Worm (Caenorhabditis elegans) whole organism, L1 larva: ENCODE measurements around the gene B0416.4.

ENCODE experiments used
- aha-1 ChIP-seq: fragments of 150-350 bp; optimal IDR thresholded peaks from 2 replicates; lab custom pipeline; 2014; ENCODE audit warnings: missing biosample characterization, missing genetic modification characterization
- egl-13 ChIP-seq: sonication (generic microtip); optimal IDR thresholded peaks from 2 replicates; lab custom pipeline; 2016; ENCODE audit warnings: missing genotype, missing genetic modification reagents, missing genetic modification characterization, missing compliant biosample characterization
- nhr-84 ChIP-seq: sonication (generic microtip); optimal IDR thresholded peaks from 2 replicates; lab custom pipeline; 2017; ENCODE audit warnings: missing biosample characterization, missing genetic modification characterization
- nhr-85 ChIP-seq: sonication (generic microtip); peaks from one replicate; lab custom pipeline; 2016; ENCODE audit warnings: missing genetic modification characterization, inconsistent platforms, missing compliant biosample characterization
- nhr-90 ChIP-seq: sonication (generic microtip); optimal IDR thresholded peaks from 2 replicates; lab custom pipeline; 2016; ENCODE audit warnings: mild to moderate bottlenecking, missing genetic modification characterization, missing compliant biosample characterization; ENCODE audit not compliant: poor library complexity
- snpc-4 ChIP-seq: fragments of 150-350 bp; optimal IDR thresholded peaks from 2 replicates; lab custom pipeline; 2014; ENCODE audit warnings: missing biosample characterization, missing genetic modification characterization
- tbx-2 ChIP-seq: sonication (generic microtip); optimal IDR thresholded peaks from 2 replicates; lab custom pipeline; 2016; ENCODE audit warnings: missing genetic modification characterization, missing compliant biosample characterization
- unc-30 ChIP-seq: sonication (generic microtip); optimal IDR thresholded peaks from 2 replicates; lab custom pipeline; 2017; ENCODE audit warnings: missing biosample characterization, missing genetic modification characterization
- zag-1 ChIP-seq: fragments of 150-350 bp; optimal IDR thresholded peaks from 2 replicates; lab custom pipeline; 2014; ENCODE audit warnings: missing biosample characterization, missing genetic modification characterization
- ztf-11 ChIP-seq, 2 experiments: sonication (generic microtip); optimal IDR thresholded peaks; 2 replicates each; lab custom pipeline; 2016 to 2017; ENCODE audit warnings: missing genetic modification characterization in 2 of 2, missing biosample characterization in 1 of 2, missing compliant biosample characterization in 1 of 2

DNA sequence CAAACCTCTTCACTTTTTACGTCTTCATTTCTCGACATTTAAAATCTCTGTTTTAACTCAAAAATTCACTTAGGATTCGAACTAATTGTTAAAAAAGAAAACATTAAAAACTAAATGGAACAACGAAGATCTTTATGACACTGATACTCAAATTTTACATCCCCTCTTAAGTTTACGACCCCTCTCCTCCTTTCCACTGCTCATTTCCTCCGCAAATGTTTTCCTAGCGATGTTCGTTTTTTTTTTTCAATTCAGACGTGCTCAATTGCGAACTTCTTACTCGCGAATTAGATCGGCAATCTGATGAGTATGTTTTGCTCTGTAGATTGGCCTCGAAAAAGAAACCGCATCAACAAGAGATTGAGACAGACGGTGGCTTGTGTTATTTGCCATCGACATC is 24.0 kb downstream of the B0416.4 start:
- TF ChIP-seq ztf-11 (tag; optimal IDR thresholded peaks at IDR 0.05; lab: Kevin White, UChicago) = no peak
- no peak for TF ChIP-seq tbx-2 (tag; lab: Kevin White, UChicago)
- no peak for TF ChIP-seq egl-13 (tag; lab: Kevin White, UChicago)
- no peak for TF ChIP-seq snpc-4 (tag; lab: Kevin White, UChicago)
- TF ChIP-seq nhr-84 (tag; lab: Kevin White, UChicago) = no peak
- no peak for TF ChIP-seq nhr-90
- TF ChIP-seq unc-30 (tag; lab: Kevin White, UChicago) = no peak
- TF ChIP-seq aha-1 (tag; lab: Kevin White, UChicago) = no peak
- TF ChIP-seq zag-1 (tag; lab: Kevin White, UChicago) = no peak
- TF ChIP-seq nhr-85 = no peak
